Fruit fly (Drosophila melanogaster) whole organism, prepupa: Measurements from ENCODE around the gene CG11696.

Experiments
- Blimp-1 ChIP-seq: fragments of 200-800 bp; sonication (Bioruptor generic); optimal IDR thresholded peaks from 3 replicates; lab custom pipeline; 2017; ENCODE audit warnings: missing biosample characterization, missing genetic modification characterization, mild to moderate bottlenecking, moderate library complexity, missing genetic modification reagents
- CG10631 ChIP-seq: fragments of 200-800 bp; sonication (Bioruptor generic); optimal IDR thresholded peaks from 2 replicates; lab custom pipeline; 2016; ENCODE audit warnings: missing biosample characterization, missing genetic modification characterization
- CG11762 ChIP-seq: fragments of 200-800 bp; sonication (Bioruptor generic); optimal IDR thresholded peaks from 3 replicates; lab custom pipeline; 2016; ENCODE audit warnings: missing biosample characterization, missing genetic modification characterization; ENCODE audit not compliant: insufficient read depth
- CG11902 ChIP-seq: fragments of 200-800 bp; sonication (Bioruptor generic); optimal IDR thresholded peaks from 3 replicates; lab custom pipeline; 2016; ENCODE audit warnings: missing biosample characterization, missing genetic modification characterization
- CG15336 ChIP-seq: fragments of 200-800 bp; sonication (Bioruptor generic); IDR thresholded peaks from 2 replicates; pipeline ENCODE4 v1.3.6; 2022; ENCODE audit warnings: missing biosample characterization, missing genetic modification characterization
- CG16779 ChIP-seq: fragments of 200-800 bp; sonication (Bioruptor generic); optimal IDR thresholded peaks from 3 replicates; lab custom pipeline; 2017; ENCODE audit warnings: missing biosample characterization, mild to moderate bottlenecking, missing genetic modification characterization
- CG3032 ChIP-seq: fragments of 200-800 bp; optimal IDR thresholded peaks from 2 replicates; lab custom pipeline; 2019; ENCODE audit warnings: missing biosample characterization, mild to moderate bottlenecking, missing genetic modification characterization, moderate library complexity
- CG31627 ChIP-seq: fragments of 200-800 bp; sonication (Bioruptor generic); optimal IDR thresholded peaks from 3 replicates; lab custom pipeline; 2016; ENCODE audit warnings: missing biosample characterization, missing genetic modification characterization
- CG34406 ChIP-seq: fragments of 200-800 bp; sonication (Bioruptor generic); optimal IDR thresholded peaks from 3 replicates; lab custom pipeline; 2016; ENCODE audit warnings: missing biosample characterization, missing genetic modification characterization
- CG3919 ChIP-seq: fragments of 200-800 bp; sonication (Bioruptor generic); optimal IDR thresholded peaks from 3 replicates; lab custom pipeline; 2016; ENCODE audit warnings: missing biosample characterization, missing genetic modification characterization
- CG4318 ChIP-seq: fragments of 200-800 bp; sonication (Bioruptor generic); optimal IDR thresholded peaks from 3 replicates; lab custom pipeline; 2017; ENCODE audit warnings: missing biosample characterization, mild to moderate bottlenecking, missing genetic modification characterization
- CG6276 ChIP-seq: fragments of 200-800 bp; sonication (Bioruptor generic); optimal IDR thresholded peaks from 2 replicates; lab custom pipeline; 2017; ENCODE audit warnings: missing biosample characterization, mild to moderate bottlenecking, missing genetic modification characterization
- CG6792 ChIP-seq: fragments of 200-800 bp; sonication (Bioruptor generic); optimal IDR thresholded peaks from 3 replicates; lab custom pipeline; 2016; ENCODE audit warnings: missing biosample characterization, missing genetic modification characterization
- CG7368 ChIP-seq: fragments of 200-800 bp; sonication (Bioruptor generic); optimal IDR thresholded peaks from 3 replicates; lab custom pipeline; 2016; ENCODE audit warnings: missing biosample characterization, missing genetic modification characterization
- CG8319 ChIP-seq: fragments of 200-800 bp; sonication (Bioruptor generic); optimal IDR thresholded peaks from 3 replicates; lab custom pipeline; 2016; ENCODE audit warnings: missing biosample characterization, missing genetic modification characterization
- CG9139 ChIP-seq: fragments of 200-800 bp; sonication (Bioruptor generic); optimal IDR thresholded peaks from 3 replicates; lab custom pipeline; 2017; ENCODE audit warnings: missing biosample characterization, mild to moderate bottlenecking, missing genetic modification characterization
- Eip75B ChIP-seq: fragments of 200-800 bp; sonication (Bioruptor generic); optimal IDR thresholded peaks from 3 replicates; lab custom pipeline; 2016; ENCODE audit warnings: missing biosample characterization, missing genetic modification characterization
- Eip78C ChIP-seq: fragments of 200-800 bp; sonication (Bioruptor generic); peaks from one replicate; lab custom pipeline; 2016; ENCODE audit warnings: missing biosample characterization, missing genetic modification characterization
- Eip93F ChIP-seq: fragments of 200-800 bp; sonication (Bioruptor generic); optimal IDR thresholded peaks from 2 replicates; lab custom pipeline; 2016; ENCODE audit warnings: missing biosample characterization, mild to moderate bottlenecking, missing genetic modification characterization
- Ets21C ChIP-seq: fragments of 200-800 bp; sonication (Bioruptor generic); optimal IDR thresholded peaks from 3 replicates; lab custom pipeline; 2016; ENCODE audit warnings: missing biosample characterization, missing genetic modification characterization
- Ets96B ChIP-seq: fragments of 200-800 bp; optimal IDR thresholded peaks from 2 replicates; lab custom pipeline; 2019; ENCODE audit warnings: missing biosample characterization, mild to moderate bottlenecking, missing genetic modification characterization, moderate library complexity
- Gug ChIP-seq: fragments of 200-800 bp; sonication (Bioruptor generic); IDR thresholded peaks from 2 replicates; pipeline ENCODE4 v1.3.6; 2022; ENCODE audit warnings: missing biosample characterization, missing genetic modification characterization
- Hr38 ChIP-seq: sonication (Bioruptor generic); optimal IDR thresholded peaks from 2 replicates; lab custom pipeline; 2016; ENCODE audit warnings: missing biosample characterization, missing genetic modification characterization
- Hr39 ChIP-seq: fragments of 200-800 bp; sonication (Bioruptor generic); optimal IDR thresholded peaks from 2 replicates; lab custom pipeline; 2016; ENCODE audit warnings: missing biosample characterization, missing genetic modification characterization
- Lpt ChIP-seq: fragments of 200-800 bp; sonication (Bioruptor generic); optimal IDR thresholded peaks from 3 replicates; lab custom pipeline; 2016; ENCODE audit warnings: missing biosample characterization, missing genetic modification characterization
- Met ChIP-seq: fragments of 200-800 bp; sonication (Bioruptor generic); optimal IDR thresholded peaks from 3 replicates; lab custom pipeline; 2016; ENCODE audit warnings: missing biosample characterization, missing genetic modification characterization
- OdsH ChIP-seq: fragments of 200-800 bp; sonication (Bioruptor generic); optimal IDR thresholded peaks from 3 replicates; lab custom pipeline; 2016; ENCODE audit warnings: missing biosample characterization, missing genetic modification characterization
- Smox ChIP-seq: fragments of 200-800 bp; sonication (Bioruptor generic); optimal IDR thresholded peaks from 3 replicates; lab custom pipeline; 2016; ENCODE audit warnings: missing biosample characterization, missing genetic modification characterization
- Sox14 ChIP-seq: fragments of 200-800 bp; sonication (Bioruptor generic); optimal IDR thresholded peaks from 3 replicates; lab custom pipeline; 2016; ENCODE audit warnings: missing biosample characterization, missing genetic modification characterization
- Sox15 ChIP-seq: fragments of 200-800 bp; sonication (Bioruptor generic); optimal IDR thresholded peaks from 3 replicates; lab custom pipeline; 2016; ENCODE audit warnings: missing biosample characterization, missing genetic modification characterization
- achi ChIP-seq: fragments of 200-800 bp; sonication (Bioruptor generic); optimal IDR thresholded peaks from 3 replicates; lab custom pipeline; 2016; ENCODE audit warnings: missing biosample characterization, missing genetic modification characterization
- acj6 ChIP-seq: fragments of 200-800 bp; sonication (Bioruptor generic); optimal IDR thresholded peaks from 3 replicates; lab custom pipeline; 2016; ENCODE audit warnings: missing biosample characterization, missing genetic modification characterization
- cyc ChIP-seq: fragments of 200-800 bp; sonication (Bioruptor generic); optimal IDR thresholded peaks from 3 replicates; lab custom pipeline; 2016; ENCODE audit warnings: missing biosample characterization, missing genetic modification characterization
- dac ChIP-seq: fragments of 200-800 bp; sonication (Bioruptor generic); optimal IDR thresholded peaks from 2 replicates; lab custom pipeline; 2017; ENCODE audit warnings: missing biosample characterization, mild to moderate bottlenecking, missing genetic modification characterization
- dsx ChIP-seq: fragments of 200-800 bp; optimal IDR thresholded peaks from 3 replicates; lab custom pipeline; 2019; ENCODE audit warnings: missing biosample characterization, mild to moderate bottlenecking, missing genetic modification characterization, moderate library complexity; ENCODE audit not compliant: poor library complexity, severe bottlenecking
- eg ChIP-seq: fragments of 200-800 bp; sonication (Bioruptor generic); IDR thresholded peaks from 3 replicates; pipeline ENCODE4 v1.3.6; 2022; ENCODE audit warnings: missing biosample characterization, missing genetic modification characterization
- esn ChIP-seq: fragments of 200-800 bp; sonication (Bioruptor generic); optimal IDR thresholded peaks from 2 replicates; lab custom pipeline; 2016; ENCODE audit warnings: missing biosample characterization, mild to moderate bottlenecking, missing genetic modification characterization, moderate library complexity
- fd59A ChIP-seq: fragments of 200-800 bp; sonication (Bioruptor generic); optimal IDR thresholded peaks from 2 replicates; lab custom pipeline; 2017; ENCODE audit warnings: missing biosample characterization, mild to moderate bottlenecking, missing genetic modification characterization, missing genetic modification reagents
- fd85E ChIP-seq: fragments of 200-800 bp; sonication (Bioruptor generic); optimal IDR thresholded peaks from 3 replicates; lab custom pipeline; 2016; ENCODE audit warnings: missing biosample characterization, missing genetic modification characterization
- fkh ChIP-seq: fragments of 200-800 bp; sonication (Bioruptor generic); optimal IDR thresholded peaks from 3 replicates; lab custom pipeline; 2017; ENCODE audit warnings: missing biosample characterization, mild to moderate bottlenecking, missing genetic modification characterization, moderate library complexity
- lz ChIP-seq: fragments of 200-800 bp; sonication (Bioruptor generic); optimal IDR thresholded peaks from 3 replicates; lab custom pipeline; 2016; ENCODE audit warnings: missing biosample characterization, missing genetic modification characterization
- pdm3 ChIP-seq: fragments of 200-800 bp; sonication (Bioruptor generic); optimal IDR thresholded peaks from 3 replicates; lab custom pipeline; 2016; ENCODE audit warnings: missing biosample characterization, missing genetic modification characterization
- spab ChIP-seq: fragments of 200-800 bp; sonication (Bioruptor generic); optimal IDR thresholded peaks from 2 replicates; lab custom pipeline; 2017; ENCODE audit warnings: missing biosample characterization, mild to moderate bottlenecking, missing genetic modification characterization, missing genetic modification reagents
- ss ChIP-seq, 2 experiments: fragments of 200-800 bp; sonication (Bioruptor generic); optimal IDR thresholded peaks; 2 replicates in 1 of 2; 3 replicates in 1 of 2; lab custom pipeline; 2017 to 2018; ENCODE audit warnings: mild to moderate bottlenecking in 2 of 2, missing biosample characterization in 2 of 2, missing genetic modification characterization in 2 of 2, moderate library complexity in 1 of 2
- svp ChIP-seq: fragments of 200-800 bp; sonication (Bioruptor generic); peaks from one replicate; lab custom pipeline; 2016; ENCODE audit warnings: missing biosample characterization, missing genetic modification characterization
- topi ChIP-seq: fragments of 200-800 bp; sonication (Bioruptor generic); optimal IDR thresholded peaks from 3 replicates; lab custom pipeline; 2016; ENCODE audit warnings: missing biosample characterization, missing genetic modification characterization

Gene CG11696

dm6 chrX:11576540-11576939, 3.0 kb downstream of the CG11696 start, which contains the start of gene CG11695 (continued):
- TF ChIP-seq ss (GFP tag; optimal IDR thresholded peaks at IDR 0.05; lab: Kevin White, UChicago), result peak; percentile 44 to 72
- no peak for TF ChIP-seq Met (GFP tag; lab: Kevin White, UChicago)
- TF ChIP-seq dac (GFP tag; lab: Kevin White, UChicago), result peak; percentile 44
- peak; percentile 49 for TF ChIP-seq Lpt
- peak; percentile 74 for TF ChIP-seq OdsH (GFP tag; lab: Kevin White, UChicago)
- TF ChIP-seq CG3919, result peak; percentile 41
- peak; percentile 32; the same call in 1 of the 2 replicates for TF ChIP-seq Gug (GFP tag; lab: Robert Waterston, UW)
- TF ChIP-seq CG16779, result no peak
- TF ChIP-seq Eip78C (GFP tag; lab: Kevin White, UChicago), result peak; percentile 82
- TF ChIP-seq Smox (GFP tag; lab: Kevin White, UChicago), result peak; percentile 61
- TF ChIP-seq CG9139, result peak; percentile 4
- TF ChIP-seq CG6792, result peak; percentile 58
- TF ChIP-seq, all 60 proteins: peak for 47

DNA sequence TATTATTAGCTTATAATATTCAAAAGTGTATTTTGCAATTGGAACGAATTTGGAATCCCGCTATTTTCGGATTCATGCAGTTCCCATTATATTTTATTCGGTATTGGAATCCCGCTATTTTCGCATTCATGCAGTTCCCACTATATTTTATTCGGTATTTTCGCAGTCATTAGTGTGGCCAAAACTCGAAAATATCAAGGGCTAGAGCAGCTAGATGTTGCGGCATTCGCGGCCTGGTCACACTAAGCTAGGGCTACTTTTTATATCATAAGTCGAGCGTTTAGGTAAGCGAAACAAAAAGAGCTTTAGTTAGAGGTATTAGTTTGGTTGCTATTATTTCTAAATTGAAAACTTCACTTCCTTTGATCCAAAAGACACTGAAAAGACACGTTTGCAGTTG, 5.3 kb downstream of the CG11696 start:
- TF ChIP-seq CG4318 (no peak), Eip78C (GFP tag; lab: Kevin White, UChicago) (peak; percentile 31), Hr38 (GFP tag; lab: Kevin White, UChicago) (no peak), Ets21C (no peak), eg (GFP tag; lab: Robert Waterston, UW) (0 out of 3 replicates have a peak, but pooled peaks have one; percentile 19)
- TF ChIP-seq, all 60 proteins: peak for 2

dm6 chrX:11580200-11580840, 6.8 kb downstream of the CG11696 start, which contains the start of gene nod:
Gene nod (plus strand): TSS chrX:11580772.
- peak; percentile 47 for TF ChIP-seq CG3919
- peak; percentile 45 for TF ChIP-seq CG8319
- TF ChIP-seq fkh (GFP tag; lab: Kevin White, UChicago), result peak; percentile 46
- TF ChIP-seq eg (GFP tag; lab: Robert Waterston, UW), result peak; percentile 39; the same call in 1 of the 3 replicates
- peak; percentile 53 for TF ChIP-seq CG6792
- peak; percentile 28 for TF ChIP-seq Lpt
- no peak for TF ChIP-seq Blimp-1 (GFP tag; lab: Kevin White, UChicago)
- TF ChIP-seq Hr38 (GFP tag; lab: Kevin White, UChicago), result no peak
- TF ChIP-seq dsx (GFP tag; lab: Kevin White, UChicago), result no peak
- TF ChIP-seq CG6276 (GFP tag; lab: Kevin White, UChicago), result no peak
- TF ChIP-seq CG11902, result peak; percentile 4
- TF ChIP-seq Ets96B (tag; lab: Kevin White, UChicago), result peak; percentile 6
- peak; percentile 55 for TF ChIP-seq CG34406 (GFP tag; lab: Kevin White, UChicago)
- TF ChIP-seq Eip75B (GFP tag; lab: Kevin White, UChicago), result peak; percentile 63
- no peak for TF ChIP-seq CG4318
- no peak for TF ChIP-seq CG9139
- peak; percentile 43 for TF ChIP-seq svp (GFP tag; lab: Kevin White, UChicago)
- no peak for TF ChIP-seq spab (GFP tag; lab: Kevin White, UChicago)
- TF ChIP-seq CG7368 (GFP tag; lab: Kevin White, UChicago), result peak; percentile 38
- TF ChIP-seq ss (GFP tag; optimal IDR thresholded peaks at IDR 0.05; lab: Kevin White, UChicago), result no peak
- TF ChIP-seq Eip93F (GFP tag; lab: Kevin White, UChicago), result no peak
- peak; percentile 65 for TF ChIP-seq esn (GFP tag; lab: Kevin White, UChicago)
- peak; percentile 62 for TF ChIP-seq lz (GFP tag; lab: Kevin White, UChicago)
- peak; percentile 39 for TF ChIP-seq CG11762
- TF ChIP-seq achi, result peak; percentile 56
- TF ChIP-seq CG3032 (tag; lab: Kevin White, UChicago), result peak; percentile 45
- peak; percentile 71 for TF ChIP-seq pdm3 (GFP tag; lab: Kevin White, UChicago)
- peak; percentile 27 for TF ChIP-seq dac (GFP tag; lab: Kevin White, UChicago)
- TF ChIP-seq cyc (GFP tag; lab: Kevin White, UChicago), result peak; percentile 47
- TF ChIP-seq CG15336 (GFP tag; lab: Robert Waterston, UW), result 0 out of 2 replicates have a peak, but pooled peaks have one; percentile 33
- no peak for TF ChIP-seq fd59A
- peak; percentile 68 for TF ChIP-seq topi (GFP tag; lab: Kevin White, UChicago)
- TF ChIP-seq CG10631 (GFP tag; lab: Kevin White, UChicago), result peak; percentile 55
- peak; percentile 69 for TF ChIP-seq OdsH (GFP tag; lab: Kevin White, UChicago)
- no peak for TF ChIP-seq fd85E (GFP tag; lab: Kevin White, UChicago)
- TF ChIP-seq Sox15 (GFP tag; lab: Kevin White, UChicago), result peak; percentile 34
- peak; percentile 63 for TF ChIP-seq acj6 (GFP tag; lab: Kevin White, UChicago)
- peak; percentile 71 for TF ChIP-seq Hr39 (GFP tag; lab: Kevin White, UChicago)
- peak; percentile 69 for TF ChIP-seq Sox14 (GFP tag; lab: Kevin White, UChicago)
- peak; percentile 75 for TF ChIP-seq CG31627 (GFP tag; lab: Kevin White, UChicago)
